Worm (Caenorhabditis elegans): ENCODE measurements around the gene tmem-258.

ce11 chrV:7085518-7086104 is 22.6 kb downstream of the tmem-258 start, which contains the start of gene VC5.2:
- TF ChIP-seq W03F9.2 (tag; optimal IDR thresholded peaks at IDR 0.05) (no peak), him-1 (tag; optimal IDR thresholded peaks at IDR 0.05) (no peak)

All from whole organism, L4/young adult.